Fruit fly (Drosophila melanogaster) Kc167 (cell line): Measurements from ENCODE around the gene noc.

Experiments used
- Myc ChIP-seq: fragments of >200 bp; optimal IDR thresholded peaks from 2 replicates; lab custom pipeline; 2017; ENCODE audit warnings: missing external identifiers
- Sin3A ChIP-seq: fragments of >200 bp; optimal IDR thresholded peaks from 2 replicates; lab custom pipeline; 2018; ENCODE audit warnings: missing external identifiers
- h ChIP-seq: fragments of >200 bp; optimal IDR thresholded peaks from 3 replicates; lab custom pipeline; 2018; ENCODE audit warnings: missing external identifiers
- insv ChIP-seq: fragments of >200 bp; optimal IDR thresholded peaks from 3 replicates; lab custom pipeline; 2018; ENCODE audit warnings: missing external identifiers
- psq ChIP-seq: fragments of >200 bp; optimal IDR thresholded peaks from 2 replicates; lab custom pipeline; 2017; ENCODE audit warnings: missing external identifiers
- ttk ChIP-seq: sonication (Bioruptor generic); optimal IDR thresholded peaks from 2 replicates; lab custom pipeline; 2017; ENCODE audit warnings: missing external identifiers

Gene noc

DNA sequence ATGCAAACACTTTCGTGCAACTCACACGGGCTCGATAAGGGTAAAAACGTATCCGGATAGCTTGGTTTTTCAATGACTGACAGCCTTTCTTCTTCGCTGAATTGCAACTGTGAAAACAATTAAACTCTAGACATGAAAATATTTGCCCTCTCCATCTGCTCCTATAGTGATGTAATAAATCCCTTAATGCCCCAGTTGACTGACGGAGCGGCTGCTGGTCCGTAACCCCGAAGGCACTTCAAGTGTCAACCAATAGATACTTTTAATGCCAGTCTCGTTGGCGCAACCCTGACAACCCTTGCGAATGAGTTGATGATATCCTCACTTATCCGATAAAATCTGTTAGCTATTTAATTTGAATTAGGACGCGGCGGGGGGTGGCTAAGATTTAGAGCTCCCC, 26.3 kb upstream of the noc start:
- TF ChIP-seq h (lab: Kevin White, UChicago) (no peak), Sin3A (lab: Kevin White, UChicago) (no peak), ttk (lab: Kevin White, UChicago) (no peak), insv (lab: Kevin White, UChicago) (no peak)

DNA sequence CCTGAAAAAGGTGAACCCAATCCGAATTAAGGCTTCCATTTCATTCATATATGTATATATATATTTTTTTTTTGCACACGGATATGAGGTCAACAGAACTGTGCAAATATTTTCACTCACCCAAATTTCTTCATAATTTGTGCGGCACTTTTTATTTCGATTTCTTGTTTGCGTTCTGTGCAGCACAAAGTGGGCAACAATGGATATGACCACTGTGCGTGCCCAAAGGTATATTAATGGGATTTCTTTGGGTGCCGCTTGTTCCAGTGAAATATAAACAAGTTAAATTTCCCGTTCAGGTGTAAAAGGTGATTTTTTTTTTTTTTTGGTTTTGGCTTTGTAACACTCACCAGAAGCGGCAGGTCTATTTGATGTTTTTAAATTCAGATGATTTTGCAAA, 25.7 kb upstream of the noc start:
- no peak for TF ChIP-seq Sin3A (lab: Kevin White, UChicago)
- TF ChIP-seq psq = no peak
- TF ChIP-seq ttk (lab: Kevin White, UChicago) = no peak
- no peak for TF ChIP-seq Myc (lab: Kevin White, UChicago)
- TF ChIP-seq insv (lab: Kevin White, UChicago) = no peak
- TF ChIP-seq h (lab: Kevin White, UChicago) = no peak

DNA sequence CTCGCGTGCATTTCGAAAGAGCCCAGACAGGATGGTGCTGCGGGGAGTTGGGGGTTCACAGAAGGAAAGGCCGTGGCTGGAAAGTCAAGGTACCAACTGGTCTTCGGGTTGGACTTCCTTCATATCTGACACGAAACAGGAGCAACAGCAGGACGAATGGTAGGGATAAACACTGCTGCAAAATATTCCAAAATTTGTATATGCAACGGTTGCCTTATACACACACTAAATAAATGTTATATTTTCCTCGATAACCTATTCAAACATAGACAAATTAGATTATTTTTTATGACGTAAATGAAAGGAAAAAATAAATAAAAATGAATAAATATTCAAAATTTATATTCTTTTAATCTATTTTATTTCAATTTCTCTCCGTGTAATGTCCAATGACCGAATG, 20.9 kb upstream of the noc start:
- TF ChIP-seq Sin3A (lab: Kevin White, UChicago) (no peak), ttk (lab: Kevin White, UChicago) (no peak), Myc (lab: Kevin White, UChicago) (no peak), insv (lab: Kevin White, UChicago) (no peak), h (lab: Kevin White, UChicago) (no peak), psq (no peak)

DNA sequence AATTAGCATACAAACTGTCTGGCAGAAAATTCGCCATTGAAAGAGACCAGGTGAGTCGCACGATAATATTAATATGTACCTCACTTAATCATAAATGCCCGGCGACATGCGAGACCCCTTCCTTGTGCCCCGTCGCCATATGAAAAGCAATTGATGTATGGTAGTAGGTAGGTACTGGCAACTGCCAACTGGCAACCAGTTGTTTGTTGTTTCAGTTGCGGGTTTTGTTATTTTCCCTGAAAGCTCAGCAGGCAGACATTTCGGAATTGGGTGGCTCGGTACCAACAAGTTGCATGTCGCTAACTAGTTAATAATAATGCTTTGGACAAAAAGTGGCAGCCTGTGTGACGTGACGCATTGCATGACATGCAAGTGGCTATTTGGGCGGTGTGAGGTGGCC, 16.3 kb upstream of the noc start:
- TF ChIP-seq insv (lab: Kevin White, UChicago) (no peak), Myc (lab: Kevin White, UChicago) (no peak), psq (no peak), h (lab: Kevin White, UChicago) (no peak), Sin3A (lab: Kevin White, UChicago) (no peak), ttk (lab: Kevin White, UChicago) (no peak)

DNA sequence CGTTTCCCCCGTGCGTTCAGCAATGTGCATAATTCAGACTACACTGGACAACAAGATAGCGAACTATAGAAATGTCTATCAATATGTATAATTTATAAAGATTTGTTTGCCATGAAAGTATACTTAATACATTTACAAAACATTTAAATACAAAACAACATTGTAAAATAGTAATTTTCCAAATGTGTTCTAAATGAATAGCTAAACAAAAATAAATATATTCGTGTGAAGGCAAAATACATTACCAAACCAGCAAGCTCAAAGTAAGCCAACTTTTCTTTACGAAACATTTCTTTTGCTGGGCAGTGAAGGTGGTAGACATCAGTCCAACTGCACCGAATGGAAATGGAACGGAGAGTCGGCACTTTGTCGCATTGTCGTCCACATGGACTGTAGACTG, 15.7 kb upstream of the noc start:
- TF ChIP-seq insv (lab: Kevin White, UChicago) = no peak
- no peak for TF ChIP-seq h (lab: Kevin White, UChicago)
- no peak for TF ChIP-seq ttk (lab: Kevin White, UChicago)
- TF ChIP-seq Sin3A (lab: Kevin White, UChicago) = no peak
- no peak for TF ChIP-seq psq
- no peak for TF ChIP-seq Myc (lab: Kevin White, UChicago)

DNA sequence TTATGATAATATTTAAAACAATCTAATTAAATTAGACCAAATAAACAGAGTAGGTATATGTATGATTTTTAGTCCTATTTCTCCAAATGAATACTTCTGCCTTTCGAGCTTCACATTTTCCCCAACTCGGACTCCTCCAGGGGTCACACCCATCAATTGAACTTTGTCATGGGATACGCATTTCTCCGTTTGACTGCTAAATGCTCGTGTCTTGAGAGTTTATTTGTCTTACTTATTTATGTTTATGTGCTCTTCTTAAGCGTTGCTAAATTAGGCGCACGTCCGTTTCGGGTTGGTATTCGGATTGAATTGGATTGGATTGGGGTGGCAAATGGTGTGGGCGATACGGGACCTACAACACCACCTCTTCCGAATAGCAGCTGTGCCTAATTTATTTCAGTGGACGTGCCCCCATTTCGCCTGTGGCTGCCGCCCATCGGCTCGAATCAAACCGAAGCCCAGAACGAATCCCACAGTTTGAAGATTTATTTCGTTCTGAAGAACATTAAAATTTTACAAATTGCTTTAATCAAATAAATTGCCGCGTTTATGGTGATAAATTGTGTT, 14.1 kb upstream of the noc start:
- TF ChIP-seq psq = no peak
- TF ChIP-seq insv (lab: Kevin White, UChicago) = no peak

DNA sequence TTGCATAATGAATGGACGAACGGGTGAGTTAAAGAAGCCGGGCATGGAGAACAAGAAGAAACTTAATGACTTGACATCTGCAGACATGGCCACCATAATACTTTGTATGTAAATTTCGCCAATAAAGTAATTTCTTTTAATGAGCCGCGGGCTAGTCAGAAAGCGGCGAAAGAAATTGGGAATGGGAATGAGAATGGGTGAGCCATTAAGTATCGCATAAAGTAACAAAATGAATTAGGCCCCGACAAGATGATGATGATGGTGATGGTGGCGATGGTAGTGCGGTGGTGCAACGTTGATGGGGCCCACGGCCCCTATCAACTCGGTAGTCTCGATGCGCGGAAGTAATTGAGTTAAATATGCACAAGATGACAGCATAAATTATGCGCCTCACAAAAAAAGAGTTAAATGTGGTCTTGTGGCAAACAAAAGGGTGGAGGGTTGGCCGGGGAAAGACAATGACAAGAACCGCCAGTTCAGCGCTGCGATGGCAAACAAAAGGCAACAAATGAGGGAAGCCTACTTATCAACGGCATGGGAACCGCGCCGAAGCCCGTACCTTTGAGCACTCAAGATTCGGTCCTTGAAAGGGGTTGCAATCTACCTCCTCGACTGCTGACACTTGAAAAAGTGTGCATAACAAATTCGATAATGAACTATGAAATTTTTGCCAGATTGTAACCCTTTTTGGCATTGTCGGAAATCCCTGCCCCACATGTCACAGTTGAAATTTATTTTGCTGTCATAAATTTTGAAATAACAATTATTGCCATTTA, 13.0 kb upstream of the noc start:
- no peak for TF ChIP-seq h (lab: Kevin White, UChicago)
- TF ChIP-seq psq = no peak
- no peak for TF ChIP-seq Sin3A (lab: Kevin White, UChicago)

DNA sequence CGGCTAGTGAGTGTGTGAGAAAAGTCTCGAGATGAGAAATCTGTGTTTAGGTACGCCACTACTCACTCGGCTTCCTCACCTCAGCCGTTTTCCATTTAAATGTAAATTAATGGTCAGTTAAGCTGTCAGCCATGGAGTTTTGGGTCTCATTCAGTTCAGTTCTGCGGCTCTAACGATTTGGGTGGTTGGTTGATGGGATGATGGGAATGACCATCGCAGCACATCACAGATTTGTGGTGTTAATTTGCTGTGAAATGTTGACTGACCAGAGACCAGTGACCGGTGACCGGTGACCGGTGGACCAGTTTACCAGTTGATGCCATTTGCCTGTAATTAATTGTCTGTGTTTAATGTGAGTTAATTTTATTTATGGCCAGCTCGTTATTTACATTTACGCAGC, 11.8 kb upstream of the noc start:
- TF ChIP-seq h (lab: Kevin White, UChicago) (no peak), Sin3A (lab: Kevin White, UChicago) (no peak), psq (no peak), ttk (lab: Kevin White, UChicago) (no peak), insv (lab: Kevin White, UChicago) (no peak), Myc (lab: Kevin White, UChicago) (no peak)

DNA sequence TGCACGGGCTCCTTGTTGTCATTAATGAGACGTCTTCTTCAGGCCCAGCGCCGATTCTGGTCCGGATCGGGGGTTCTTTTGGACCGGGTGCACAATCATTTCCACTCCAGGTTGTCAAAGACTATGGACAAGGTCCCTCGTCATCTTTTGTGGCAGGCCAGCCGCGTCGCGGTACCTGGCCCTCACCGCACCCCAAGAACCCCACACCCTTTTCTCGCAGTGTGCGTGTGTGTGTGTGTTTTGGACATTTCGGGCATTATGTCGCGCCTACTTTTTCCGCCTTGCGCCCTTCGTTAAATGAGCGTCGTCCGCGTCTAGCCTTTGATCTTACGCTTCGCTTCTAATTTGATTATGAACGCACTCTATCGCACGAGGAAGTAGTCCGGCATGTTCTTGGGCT, 7.3 kb upstream of the noc start:
- no peak for TF ChIP-seq Sin3A (lab: Kevin White, UChicago)
- TF ChIP-seq Myc (lab: Kevin White, UChicago) = no peak
- no peak for TF ChIP-seq insv (lab: Kevin White, UChicago)
- TF ChIP-seq h (lab: Kevin White, UChicago) = no peak
- no peak for TF ChIP-seq ttk (lab: Kevin White, UChicago)
- TF ChIP-seq psq = no peak

DNA sequence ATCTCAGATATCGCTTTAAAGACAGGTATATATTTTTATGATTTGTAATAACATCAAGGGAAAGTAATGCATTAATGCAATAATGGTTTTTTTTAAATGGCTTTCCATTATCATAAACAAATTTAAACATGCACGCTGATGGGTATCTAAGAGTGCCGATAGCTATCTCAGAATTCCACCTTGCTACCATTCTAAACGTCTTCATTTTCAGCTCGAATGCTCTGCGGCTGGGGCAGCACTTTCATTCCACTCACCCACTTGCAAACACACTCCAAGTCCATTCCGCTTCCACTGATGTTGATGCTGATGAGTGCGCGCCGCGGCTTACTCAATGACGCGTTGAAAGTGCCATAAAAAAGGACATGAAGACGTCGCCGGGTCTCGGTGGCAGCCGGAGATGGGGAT, 6.8 kb upstream of the noc start:
- TF ChIP-seq ttk (lab: Kevin White, UChicago) (no peak), insv (lab: Kevin White, UChicago) (no peak), Myc (lab: Kevin White, UChicago) (no peak), Sin3A (lab: Kevin White, UChicago) (no peak), psq (no peak), h (lab: Kevin White, UChicago) (no peak)

DNA sequence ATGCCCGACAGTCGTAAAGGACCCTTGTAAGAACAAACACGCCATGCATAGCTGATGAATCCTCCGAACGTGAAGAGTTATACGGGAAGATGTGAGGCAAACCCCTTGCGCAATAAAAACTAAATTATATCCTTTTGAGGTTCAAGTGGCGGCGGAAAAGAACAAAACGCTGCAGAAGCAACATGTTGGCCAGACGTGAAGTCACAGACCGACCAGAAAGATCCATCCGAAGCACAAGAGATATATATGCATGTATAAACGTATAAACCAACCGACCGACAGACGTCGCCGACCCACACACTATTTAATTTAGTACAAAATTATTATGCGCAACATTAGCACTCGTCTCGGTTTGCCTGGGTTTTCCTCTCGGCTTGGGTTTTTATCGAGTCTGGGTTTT, 5.8 kb upstream of the noc start:
- TF ChIP-seq insv (lab: Kevin White, UChicago) = no peak
- TF ChIP-seq Sin3A (lab: Kevin White, UChicago) = no peak
- TF ChIP-seq psq = no peak

DNA sequence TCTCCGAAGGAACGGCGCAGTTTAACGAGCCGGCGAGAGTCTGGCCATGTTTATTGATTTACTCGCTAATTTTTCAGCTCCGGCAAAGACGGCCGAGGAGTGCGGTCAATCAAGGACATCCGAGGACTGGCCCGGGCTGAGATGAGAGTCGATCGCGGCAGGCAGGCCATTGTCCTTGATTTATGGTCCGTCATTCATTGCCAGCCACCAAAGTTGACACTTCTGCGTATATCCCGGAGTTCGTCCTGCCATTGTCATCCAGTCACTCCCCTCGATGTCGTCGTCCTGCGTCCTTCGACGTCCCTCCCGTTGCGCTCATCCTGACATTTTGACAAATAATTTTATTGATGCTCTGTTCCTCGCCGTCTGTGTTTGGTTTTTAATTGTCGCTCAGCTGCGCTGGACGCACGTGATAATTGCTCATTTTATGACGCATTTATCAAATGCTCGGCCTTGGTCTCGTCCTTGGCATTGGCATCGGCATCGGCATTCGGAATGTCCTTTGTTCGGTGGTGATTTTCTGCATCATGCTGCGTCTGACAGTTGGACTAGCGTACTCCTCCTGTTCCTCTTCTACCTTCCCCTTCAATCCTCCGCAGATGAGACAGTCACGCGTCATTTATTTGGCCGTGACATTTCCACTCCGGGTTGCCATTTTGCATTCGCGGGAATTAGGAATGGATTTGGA, 4.4 kb upstream of the noc start:
- TF ChIP-seq ttk (lab: Kevin White, UChicago) (no peak), Sin3A (lab: Kevin White, UChicago) (no peak), psq (no peak), h (lab: Kevin White, UChicago) (no peak), insv (lab: Kevin White, UChicago) (no peak), Myc (lab: Kevin White, UChicago) (no peak)
